Fruit fly (Drosophila melanogaster) whole organism, pupa: ENCODE measurements around the gene Tfb4.

ENCODE experiments used
- CG32121 ChIP-seq: fragments of 200-800 bp; sonication (Bioruptor generic); IDR thresholded peaks from 2 replicates; pipeline ENCODE4 v1.3.6; 2022; ENCODE audit warnings: missing biosample characterization, missing genetic modification characterization
- CG4496 ChIP-seq: fragments of 200-800 bp; sonication (Bioruptor generic); IDR thresholded peaks from 3 replicates; pipeline ENCODE4 v1.3.6; 2022; ENCODE audit warnings: missing biosample characterization, missing genetic modification characterization
- CG8159 ChIP-seq: fragments of 200-800 bp; sonication (Bioruptor generic); optimal IDR thresholded peaks from 3 replicates; lab custom pipeline; 2018; ENCODE audit warnings: missing biosample characterization, mild to moderate bottlenecking, missing genetic modification characterization, moderate library complexity
- Ets98B ChIP-seq: fragments of 200-800 bp; sonication (Bioruptor generic); IDR thresholded peaks from 2 replicates; pipeline ENCODE4 v1.3.6; 2022; ENCODE audit warnings: missing biosample characterization, missing genetic modification characterization
- Pif1A ChIP-seq: fragments of 200-800 bp; sonication (Bioruptor generic); optimal IDR thresholded peaks from 3 replicates; lab custom pipeline; 2016; ENCODE audit warnings: missing biosample characterization, missing genetic modification characterization

dm6 chr2L:1152693-1153092 is 2.2 kb upstream of the Tfb4 start:
- no peak for TF ChIP-seq CG4496
- no peak for TF ChIP-seq Pif1A (GFP tag; lab: Kevin White, UChicago)
- no peak for TF ChIP-seq CG8159
- no peak for TF ChIP-seq CG32121 (GFP tag; lab: Robert Waterston, UW)
- TF ChIP-seq Ets98B (GFP tag; lab: Robert Waterston, UW) = no peak
